Worm (Caenorhabditis elegans) whole organism, L3 larva: ENCODE measurements around the gene ptc-3.

Experiments
- daf-12 ChIP-seq: fragments of 150-350 bp; optimal IDR thresholded peaks from 2 replicates; lab custom pipeline; 2014; ENCODE audit warnings: missing biosample characterization, missing genetic modification reagents, missing genetic modification characterization
- elt-2 ChIP-seq: sonication (generic microtip); optimal IDR thresholded peaks from 2 replicates; lab custom pipeline; 2016; ENCODE audit warnings: missing genetic modification reagents, mild to moderate bottlenecking, missing genetic modification characterization, missing compliant biosample characterization
- mdl-1 ChIP-seq: fragments of 150-350 bp; optimal IDR thresholded peaks from 2 replicates; lab custom pipeline; 2014; ENCODE audit warnings: missing biosample characterization, missing genetic modification characterization

DNA sequence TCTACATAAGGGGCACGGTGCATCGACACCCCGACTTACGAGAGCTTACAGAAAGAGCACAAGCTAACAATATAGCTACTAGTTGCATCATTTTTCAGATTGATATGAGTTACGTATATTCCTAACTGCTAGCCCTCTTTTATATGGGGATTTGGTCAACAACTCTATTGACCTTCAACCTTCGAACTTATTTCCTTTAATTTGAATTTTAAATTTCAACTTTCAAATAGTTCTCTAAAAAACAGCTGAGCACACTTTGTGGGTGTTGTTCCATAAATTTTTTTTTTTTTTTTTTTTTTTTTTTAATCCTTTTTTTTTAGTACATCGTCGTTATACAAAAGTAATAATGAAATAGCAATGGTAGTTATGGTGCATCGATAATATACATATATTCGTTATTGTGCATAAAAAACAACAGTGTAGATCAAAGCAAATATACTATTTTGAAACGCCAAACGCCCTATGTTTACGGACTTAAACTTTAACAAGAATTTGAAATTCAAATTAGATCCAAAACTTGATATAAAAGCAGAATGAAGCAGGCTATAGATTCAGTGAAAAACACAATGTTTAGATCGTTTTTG, 14.2 kb upstream of the ptc-3 start, which contains the start of the genes Y110A2AL.9 and Y110A2AL.3:
- TF ChIP-seq elt-2 (tag; lab: Kevin White, UChicago), result no peak
- TF ChIP-seq mdl-1 (tag; lab: Kevin White, UChicago), result no peak
- TF ChIP-seq daf-12 (tag; lab: Kevin White, UChicago), result no peak
